Fruit fly (Drosophila melanogaster) whole organism, embryonic: ENCODE results near the gene CG4313.

Experiments
- Atf6 ChIP-seq: fragments of 200-800 bp; sonication (Bioruptor generic); IDR thresholded peaks from 2 replicates; pipeline ENCODE4 v1.3.6; 2022; ENCODE audit warnings: missing biosample characterization, missing genetic modification characterization
- CG10366 ChIP-seq: fragments of 200-800 bp; sonication (Bioruptor generic); IDR thresholded peaks from 2 replicates; pipeline ENCODE4 v1.3.6; 2022; ENCODE audit warnings: missing biosample characterization, missing genetic modification characterization
- CG11504 ChIP-seq: fragments of 200-800 bp; sonication (Bioruptor generic); optimal IDR thresholded peaks from 3 replicates; lab custom pipeline; 2019; ENCODE audit warnings: missing biosample characterization, mild to moderate bottlenecking, missing genetic modification characterization, moderate library complexity
- CG1233 ChIP-seq: fragments of 200-800 bp; sonication (Bioruptor generic); optimal IDR thresholded peaks from 4 replicates; lab custom pipeline; 2018; ENCODE audit warnings: missing biosample characterization, mild to moderate bottlenecking, missing genetic modification characterization
- CG12942 ChIP-seq: fragments of 200-800 bp; sonication (Bioruptor generic); optimal IDR thresholded peaks from 3 replicates; lab custom pipeline; 2016; ENCODE audit warnings: missing biosample characterization, missing genetic modification characterization
- CG1529 ChIP-seq: fragments of 200-800 bp; sonication (Bioruptor generic); optimal IDR thresholded peaks from 3 replicates; lab custom pipeline; 2018; ENCODE audit warnings: missing biosample characterization, missing genetic modification characterization
- CG15601 ChIP-seq: fragments of 200-800 bp; sonication (Bioruptor generic); optimal IDR thresholded peaks from 3 replicates; lab custom pipeline; 2019; ENCODE audit warnings: missing biosample characterization, mild to moderate bottlenecking, missing genetic modification characterization, moderate library complexity
- CG17568 ChIP-seq: fragments of 200-800 bp; sonication (Bioruptor generic); optimal IDR thresholded peaks from 2 replicates; lab custom pipeline; 2018; ENCODE audit warnings: missing biosample characterization, mild to moderate bottlenecking, missing genetic modification characterization, moderate library complexity
- CG1792 ChIP-seq: fragments of 200-800 bp; sonication (Bioruptor generic); optimal IDR thresholded peaks from 2 replicates; lab custom pipeline; 2016; ENCODE audit warnings: missing biosample characterization, missing genetic modification characterization
- CG18011 ChIP-seq: fragments of 200-800 bp; sonication (Bioruptor generic); optimal IDR thresholded peaks from 2 replicates; lab custom pipeline; 2017; ENCODE audit warnings: missing biosample characterization, missing genetic modification characterization, mild to moderate bottlenecking, moderate library complexity, missing genotype
- CG18619 ChIP-seq: fragments of 200-800 bp; sonication (Bioruptor generic); optimal IDR thresholded peaks from 3 replicates; lab custom pipeline; 2017; ENCODE audit warnings: missing biosample characterization, mild to moderate bottlenecking, missing genetic modification characterization
- CG18764 ChIP-seq: fragments of 200-800 bp; sonication (Bioruptor generic); optimal IDR thresholded peaks from 3 replicates; lab custom pipeline; 2016; ENCODE audit warnings: missing biosample characterization, missing genetic modification characterization
- CG33557 ChIP-seq: fragments of 200-800 bp; sonication (Bioruptor generic); optimal IDR thresholded peaks from 2 replicates; lab custom pipeline; 2019; ENCODE audit warnings: missing biosample characterization, mild to moderate bottlenecking, missing genetic modification characterization, moderate library complexity
- CG34422 ChIP-seq: fragments of 200-800 bp; sonication (Bioruptor generic); IDR thresholded peaks from 3 replicates; pipeline ENCODE4 v1.3.6; 2022; ENCODE audit warnings: missing biosample characterization, missing genetic modification characterization
- CG3838 ChIP-seq: fragments of 200-800 bp; sonication (Bioruptor generic); optimal IDR thresholded peaks from 3 replicates; lab custom pipeline; 2016; ENCODE audit warnings: missing biosample characterization, missing genetic modification characterization
- CG4282 ChIP-seq: fragments of 200-800 bp; sonication (Bioruptor generic); optimal IDR thresholded peaks from 2 replicates; lab custom pipeline; 2016; ENCODE audit warnings: missing biosample characterization, missing genetic modification characterization
- CG6654 ChIP-seq: fragments of 200-800 bp; sonication (Bioruptor generic); optimal IDR thresholded peaks from 2 replicates; lab custom pipeline; 2017; ENCODE audit warnings: missing biosample characterization, mild to moderate bottlenecking, missing genetic modification characterization
- CG7928 ChIP-seq: fragments of 200-800 bp; sonication (Bioruptor generic); optimal IDR thresholded peaks from 2 replicates; lab custom pipeline; 2017; ENCODE audit warnings: missing biosample characterization, mild to moderate bottlenecking, missing genetic modification characterization
- CTCF ChIP-seq: fragments of 200-800 bp; sonication (Bioruptor generic); optimal IDR thresholded peaks from 2 replicates; lab custom pipeline; 2017; ENCODE audit warnings: missing biosample characterization, mild to moderate bottlenecking, missing genetic modification characterization, moderate library complexity
- D19B ChIP-seq: fragments of 200-800 bp; sonication (Bioruptor generic); optimal IDR thresholded peaks from 2 replicates; lab custom pipeline; 2017; ENCODE audit warnings: missing biosample characterization, mild to moderate bottlenecking, missing genetic modification characterization
- Dek ChIP-seq: fragments of 200-800 bp; sonication (Bioruptor generic); optimal IDR thresholded peaks from 3 replicates; lab custom pipeline; 2019; ENCODE audit warnings: missing biosample characterization, mild to moderate bottlenecking, missing genetic modification characterization, moderate library complexity
- Dip2 ChIP-seq: fragments of 200-800 bp; sonication (Bioruptor generic); IDR thresholded peaks from 2 replicates; pipeline ENCODE4 v1.3.6; 2022; ENCODE audit warnings: missing biosample characterization, missing genetic modification characterization
- Drgx ChIP-seq: fragments of 200-800 bp; sonication (Bioruptor generic); IDR thresholded peaks from 2 replicates; pipeline ENCODE4 v1.3.6; 2022; ENCODE audit warnings: missing biosample characterization, missing genetic modification characterization
- HLH54F ChIP-seq: fragments of 200-800 bp; sonication (Bioruptor generic); optimal IDR thresholded peaks from 3 replicates; lab custom pipeline; 2016; ENCODE audit warnings: missing biosample characterization, missing genetic modification characterization
- Hmx ChIP-seq: fragments of 200-800 bp; sonication (Bioruptor generic); optimal IDR thresholded peaks from 2 replicates; lab custom pipeline; 2016; ENCODE audit warnings: missing biosample characterization, missing genetic modification characterization
- Hr3 ChIP-seq: fragments of 200-800 bp; sonication (Bioruptor generic); optimal IDR thresholded peaks from 3 replicates; lab custom pipeline; 2016; ENCODE audit warnings: missing biosample characterization, missing genetic modification characterization
- Lpt ChIP-seq: fragments of >200 bp; optimal IDR thresholded peaks from 2 replicates; lab custom pipeline; 2018; ENCODE audit warnings: missing biosample characterization, missing genetic modification characterization
- Mes4 ChIP-seq: fragments of 200-800 bp; sonication (Bioruptor generic); optimal IDR thresholded peaks from 2 replicates; lab custom pipeline; 2016; ENCODE audit warnings: missing biosample characterization, missing genetic modification characterization
- Nf-YA ChIP-seq: fragments of 200-800 bp; sonication (Bioruptor generic); IDR thresholded peaks from 2 replicates; pipeline ENCODE4 v1.3.6; 2022; ENCODE audit warnings: missing biosample characterization, missing genetic modification characterization
- PHDP ChIP-seq: fragments of 200-800 bp; sonication (Bioruptor generic); optimal IDR thresholded peaks from 3 replicates; lab custom pipeline; 2018; ENCODE audit warnings: missing biosample characterization, mild to moderate bottlenecking, missing genetic modification characterization, moderate library complexity
- Sry-β ChIP-seq: fragments of 200-800 bp; sonication (Bioruptor generic); optimal IDR thresholded peaks from 2 replicates; lab custom pipeline; 2018; ENCODE audit warnings: missing biosample characterization, mild to moderate bottlenecking, missing genetic modification characterization, moderate library complexity
- Vsx1 ChIP-seq: fragments of 200-800 bp; sonication (Bioruptor generic); optimal IDR thresholded peaks from 2 replicates; lab custom pipeline; 2017; ENCODE audit warnings: missing biosample characterization, mild to moderate bottlenecking, missing genetic modification characterization, missing genetic modification reagents
- dmrt11E ChIP-seq: fragments of 200-800 bp; sonication (Bioruptor generic); optimal IDR thresholded peaks from 3 replicates; lab custom pipeline; 2018; ENCODE audit warnings: missing biosample characterization, mild to moderate bottlenecking, missing genetic modification characterization, moderate library complexity
- emc ChIP-seq: fragments of 200-800 bp; sonication (Bioruptor generic); optimal IDR thresholded peaks from 2 replicates; lab custom pipeline; 2016; ENCODE audit warnings: missing biosample characterization, missing genetic modification characterization
- eyg ChIP-seq: fragments of 200-800 bp; sonication (Bioruptor generic); optimal IDR thresholded peaks from 3 replicates; lab custom pipeline; 2016; ENCODE audit warnings: missing biosample characterization, missing genetic modification characterization
- fd102C ChIP-seq: fragments of 200-800 bp; sonication (Bioruptor generic); optimal IDR thresholded peaks from 2 replicates; lab custom pipeline; 2018; ENCODE audit warnings: missing biosample characterization, mild to moderate bottlenecking, missing genetic modification characterization, moderate library complexity
- gcm2 ChIP-seq: fragments of 200-800 bp; sonication (Bioruptor generic); optimal IDR thresholded peaks from 2 replicates; lab custom pipeline; 2016; ENCODE audit warnings: missing biosample characterization, missing genetic modification characterization
- lab ChIP-seq: fragments of 200-800 bp; sonication (Bioruptor generic); optimal IDR thresholded peaks from 3 replicates; lab custom pipeline; 2017; ENCODE audit warnings: missing biosample characterization, missing genetic modification characterization, mild to moderate bottlenecking, moderate library complexity, missing genetic modification reagents
- mirr ChIP-seq: fragments of 200-800 bp; sonication (Bioruptor generic); optimal IDR thresholded peaks from 3 replicates; lab custom pipeline; 2018; ENCODE audit warnings: missing biosample characterization, mild to moderate bottlenecking, missing genetic modification characterization
- mld ChIP-seq: fragments of 200-800 bp; sonication (Bioruptor generic); IDR thresholded peaks from 3 replicates; pipeline ENCODE4 v1.3.6; 2022; ENCODE audit warnings: missing biosample characterization, missing genetic modification characterization; ENCODE audit not compliant: partially characterized antibody
- nerfin-1 ChIP-seq: fragments of 200-800 bp; sonication (Bioruptor generic); optimal IDR thresholded peaks from 3 replicates; lab custom pipeline; 2019; ENCODE audit warnings: missing biosample characterization, mild to moderate bottlenecking, missing genetic modification characterization, moderate library complexity
- nmo ChIP-seq: fragments of 200-800 bp; sonication (Bioruptor generic); optimal IDR thresholded peaks from 2 replicates; lab custom pipeline; 2018; ENCODE audit warnings: missing biosample characterization, mild to moderate bottlenecking, missing genetic modification characterization, moderate library complexity
- oc ChIP-seq: fragments of 200-800 bp; sonication (Bioruptor generic); optimal IDR thresholded peaks from 2 replicates; lab custom pipeline; 2018; ENCODE audit warnings: missing biosample characterization, mild to moderate bottlenecking, missing genetic modification characterization, moderate library complexity
- onecut ChIP-seq: fragments of 200-800 bp; sonication (Bioruptor generic); IDR thresholded peaks from 2 replicates; pipeline ENCODE4 v1.3.6; 2022; ENCODE audit warnings: missing biosample characterization, missing genetic modification characterization
- pb ChIP-seq: fragments of 200-800 bp; sonication (Bioruptor generic); optimal IDR thresholded peaks from 3 replicates; lab custom pipeline; 2016; ENCODE audit warnings: missing biosample characterization, missing genetic modification characterization
- pho ChIP-seq: fragments of 200-800 bp; sonication (Bioruptor generic); optimal IDR thresholded peaks from 2 replicates; lab custom pipeline; 2016; ENCODE audit warnings: missing biosample characterization, missing genetic modification characterization
- pzg ChIP-seq: fragments of 200-800 bp; sonication (Bioruptor generic); optimal IDR thresholded peaks from 3 replicates; lab custom pipeline; 2018; ENCODE audit warnings: missing biosample characterization, mild to moderate bottlenecking, missing genetic modification characterization, moderate library complexity
- sqz ChIP-seq: fragments of 200-800 bp; sonication (Bioruptor generic); optimal IDR thresholded peaks from 3 replicates; lab custom pipeline; 2018; ENCODE audit warnings: missing biosample characterization, mild to moderate bottlenecking, missing genetic modification characterization
- tna ChIP-seq: fragments of 200-800 bp; sonication (Bioruptor generic); IDR thresholded peaks from 2 replicates; pipeline ENCODE4 v1.3.6; 2022; ENCODE audit warnings: missing biosample characterization, missing genetic modification characterization; ENCODE audit not compliant: partially characterized antibody
- vfl ChIP-seq: fragments of 200-800 bp; sonication (Bioruptor generic); optimal IDR thresholded peaks from 2 replicates; lab custom pipeline; 2016; ENCODE audit warnings: missing biosample characterization, missing genetic modification characterization

CG4313 gene

DNA sequence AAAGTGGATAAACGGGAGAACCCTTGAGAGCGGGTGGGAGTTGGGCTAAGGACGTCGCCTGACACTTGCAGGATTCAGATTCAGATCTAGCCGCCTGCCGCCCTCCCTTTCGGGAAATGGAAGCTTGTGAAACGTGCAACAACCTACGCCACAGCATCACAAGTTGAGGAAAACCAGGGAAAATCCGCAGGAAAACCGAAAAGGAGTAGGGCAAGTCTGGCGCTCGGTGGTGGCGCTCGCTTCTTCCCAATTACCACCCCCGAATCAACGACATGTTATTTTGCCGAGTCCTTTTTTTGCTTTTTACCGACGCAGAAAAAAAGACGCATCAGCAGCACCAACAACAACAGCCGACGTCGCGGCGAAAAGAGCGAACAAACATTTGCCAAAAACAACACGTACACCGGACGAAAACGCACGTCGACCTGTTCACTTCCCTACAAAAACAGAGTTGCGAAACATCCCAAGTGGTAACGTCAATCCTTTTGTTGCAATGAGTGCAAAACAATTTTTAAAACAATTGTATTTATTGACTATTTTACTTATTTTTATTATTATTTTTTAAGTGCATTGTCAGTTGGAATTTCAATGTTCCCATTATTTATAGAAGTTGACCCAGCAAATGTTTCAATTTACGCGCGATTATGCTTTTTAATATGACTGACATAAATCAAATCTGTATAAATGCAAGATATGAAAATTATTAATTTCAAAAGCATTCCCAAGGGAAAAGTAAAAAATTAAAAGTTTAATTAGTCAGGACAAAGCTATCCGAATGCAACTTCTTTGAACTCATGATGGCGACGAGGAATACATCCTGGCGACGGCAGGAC is 30.2 kb upstream of the CG4313 start (continued):
- TF ChIP-seq sqz (GFP tag; lab: Kevin White, UChicago) = peak; percentile 52
- peak; percentile 14 for TF ChIP-seq dmrt11E (tag; lab: Kevin White, UChicago)
- no peak for TF ChIP-seq vfl (GFP tag; lab: Kevin White, UChicago)
- no peak for TF ChIP-seq pb (GFP tag; lab: Kevin White, UChicago)
- TF ChIP-seq PHDP (tag; lab: Kevin White, UChicago) = peak; percentile 34
- peak; percentile 58 for TF ChIP-seq lab (GFP tag; lab: Kevin White, UChicago)
- TF ChIP-seq CG18619 (GFP tag; lab: Kevin White, UChicago) = peak; percentile 47
- TF ChIP-seq Vsx1 (GFP tag; lab: Kevin White, UChicago) = peak; percentile 24
- no peak for TF ChIP-seq Sry-β (GFP tag; lab: Kevin White, UChicago)
- peak; percentile 76 for TF ChIP-seq CG34422 (GFP tag; lab: Robert Waterston, UW)
- no peak for TF ChIP-seq emc (GFP tag; lab: Kevin White, UChicago)
- TF ChIP-seq CG1792 (GFP tag; lab: Kevin White, UChicago) = no peak
- no peak for TF ChIP-seq pzg (GFP tag; lab: Kevin White, UChicago)
- TF ChIP-seq CG18764 (GFP tag; lab: Kevin White, UChicago) = peak; percentile 42
- TF ChIP-seq Atf6 (GFP tag; lab: Robert Waterston, UW) = no peak
- no peak for TF ChIP-seq CG3838 (GFP tag; lab: Kevin White, UChicago)
- peak; percentile 50 for TF ChIP-seq nmo (GFP tag; lab: Kevin White, UChicago)
- no peak for TF ChIP-seq Lpt (GFP tag; lab: Kevin White, UChicago)
- peak; percentile 35 for TF ChIP-seq D19B (GFP tag; lab: Kevin White, UChicago)
- TF ChIP-seq Dek (tag; lab: Kevin White, UChicago) = peak; percentile 40
- no peak for TF ChIP-seq Dip2
- no peak for TF ChIP-seq onecut (GFP tag; lab: Robert Waterston, UW)
- no peak for TF ChIP-seq CG7928 (GFP tag; lab: Kevin White, UChicago)
- TF ChIP-seq CG15601 (tag; lab: Kevin White, UChicago) = no peak
- TF ChIP-seq Drgx (GFP tag; lab: Robert Waterston, UW) = peak; percentile 45
- TF ChIP-seq gcm2 (GFP tag; lab: Kevin White, UChicago) = no peak
- TF ChIP-seq HLH54F = no peak
- peak; percentile 13 for TF ChIP-seq CG18011 (GFP tag; lab: Kevin White, UChicago)
- TF ChIP-seq CG1233 (GFP tag; lab: Kevin White, UChicago) = no peak
- TF ChIP-seq Mes4 (GFP tag; lab: Kevin White, UChicago) = no peak
- TF ChIP-seq Hmx = no peak
- TF ChIP-seq Hr3 (GFP tag; lab: Kevin White, UChicago) = peak; percentile 41
- TF ChIP-seq CG12942 = peak; percentile 7
- TF ChIP-seq CG10366 (GFP tag; lab: Robert Waterston, UW) = peak; percentile 62
- TF ChIP-seq Nf-YA (GFP tag; lab: Robert Waterston, UW) = no peak; the same call in 1 of the 2 replicates
- TF ChIP-seq mirr (GFP tag; lab: Kevin White, UChicago) = no peak
- no peak for TF ChIP-seq pho (GFP tag; lab: Kevin White, UChicago)
- no peak for TF ChIP-seq CG4282 (GFP tag; lab: Kevin White, UChicago)
- no peak for TF ChIP-seq oc (tag; lab: Kevin White, UChicago)
- TF ChIP-seq CG17568 (GFP tag; lab: Kevin White, UChicago) = no peak
- no peak for TF ChIP-seq CTCF (GFP tag; lab: Kevin White, UChicago)
- TF ChIP-seq CG6654 (GFP tag; lab: Kevin White, UChicago) = no peak
- TF ChIP-seq CG11504 (tag; lab: Kevin White, UChicago) = no peak
- no peak for TF ChIP-seq nerfin-1
- TF ChIP-seq CG1529 (GFP tag; lab: Kevin White, UChicago) = no peak
- no peak for TF ChIP-seq eyg (GFP tag; lab: Kevin White, UChicago)
- TF ChIP-seq CG33557 (GFP tag; lab: Kevin White, UChicago) = no peak
- TF ChIP-seq mld = no peak
- no peak for TF ChIP-seq fd102C (GFP tag; lab: Kevin White, UChicago)
- no peak for TF ChIP-seq tna (GFP tag; lab: Robert Waterston, UW)
